Fruit fly (Drosophila melanogaster): ENCODE measurements around the gene emb.
A peak's percentile ranks its signal among the peaks of the same experiment; 100 is the strongest.

The emb gene

dm6 chr2L:8376717-8377116 is 26.7 kb upstream of the emb start, which contains the start of the genes CG13390 and CG17294 (continued):
- TF ChIP-seq CG6792 (GFP tag; optimal IDR thresholded peaks at IDR 0.05) = peak; percentile 99
- peak; percentile 99 for TF ChIP-seq CG34406 (GFP tag; optimal IDR thresholded peaks at IDR 0.05)
- peak; percentile 97 for TF ChIP-seq fd85E (GFP tag; optimal IDR thresholded peaks at IDR 0.05)
- peak; percentile 99 for TF ChIP-seq Hr4 (GFP tag; optimal IDR thresholded peaks at IDR 0.05)
- TF ChIP-seq pdm3 (GFP tag; optimal IDR thresholded peaks at IDR 0.05) = peak; percentile 99
- peak; percentile 99 for TF ChIP-seq CG11902 (GFP tag; optimal IDR thresholded peaks at IDR 0.05)
- TF ChIP-seq topi (GFP tag; optimal IDR thresholded peaks at IDR 0.05) = peak; percentile 99
- TF ChIP-seq salr (GFP tag; optimal IDR thresholded peaks at IDR 0.05) = peak; percentile 97 to 99
- TF ChIP-seq CG6163 (GFP tag; IDR thresholded peaks at IDR 0.05) = peak; percentile 100
- peak; percentile 100 for TF ChIP-seq acj6 (GFP tag; optimal IDR thresholded peaks at IDR 0.05)
- peak; percentile 99 for TF ChIP-seq Smox (GFP tag; optimal IDR thresholded peaks at IDR 0.05)
- peak; percentile 95 for TF ChIP-seq fkh (GFP tag; optimal IDR thresholded peaks at IDR 0.05)
- TF ChIP-seq Eip93F (GFP tag; optimal IDR thresholded peaks at IDR 0.05) = peak; percentile 99
- peak; percentile 99 for TF ChIP-seq OdsH (GFP tag; optimal IDR thresholded peaks at IDR 0.05)
- TF ChIP-seq Hr39 (GFP tag; optimal IDR thresholded peaks at IDR 0.05) = peak; percentile 97
- TF ChIP-seq CG3032 (tag; optimal IDR thresholded peaks at IDR 0.05) = peak; percentile 100
- peak; percentile 45 for TF ChIP-seq Hr38 (GFP tag; optimal IDR thresholded peaks at IDR 0.05)
- peak; percentile 99 for TF ChIP-seq CG6808 (GFP tag; optimal IDR thresholded peaks at IDR 0.05)
- peak; percentile 99 for TF ChIP-seq net (GFP tag; optimal IDR thresholded peaks at IDR 0.05)
- TF ChIP-seq Sox102F (GFP tag; optimal IDR thresholded peaks at IDR 0.05) = peak; percentile 99
- peak; percentile 99 for TF ChIP-seq CG32006 (GFP tag; optimal IDR thresholded peaks at IDR 0.05)
- peak; percentile 97 for TF ChIP-seq dac (GFP tag; optimal IDR thresholded peaks at IDR 0.05)
- peak; percentile 99 for TF ChIP-seq achi (GFP tag; optimal IDR thresholded peaks at IDR 0.05)
- peak; percentile 99 for TF ChIP-seq CG11762 (GFP tag; optimal IDR thresholded peaks at IDR 0.05; ENCODE audit: insufficient read depth)
- peak; percentile 99 for TF ChIP-seq cyc (GFP tag; optimal IDR thresholded peaks at IDR 0.05)
- TF ChIP-seq CG8319 (GFP tag; optimal IDR thresholded peaks at IDR 0.05) = peak; percentile 99
- TF ChIP-seq CG3919 (GFP tag; optimal IDR thresholded peaks at IDR 0.05) = peak; percentile 100

dm6 chr2L:8381508-8382036 is 21.8 kb upstream of the emb start, which contains the start of gene AlaRS:
AlaRS (minus strand) TSS chr2L:8381764.
- TF ChIP-seq CG31627 (GFP tag; optimal IDR thresholded peaks at IDR 0.05) (peak; percentile 19), CG4318 (GFP tag; optimal IDR thresholded peaks at IDR 0.05) (no peak), Smox (GFP tag; optimal IDR thresholded peaks at IDR 0.05) (peak; percentile 64), CG8632 (GFP tag; optimal IDR thresholded peaks at IDR 0.05) (peak; percentile 2), fd59A (GFP tag; optimal IDR thresholded peaks at IDR 0.05) (no peak), lz (GFP tag; optimal IDR thresholded peaks at IDR 0.05) (peak; percentile 38), CG10631 (GFP tag; optimal IDR thresholded peaks at IDR 0.05) (peak; percentile 32), CG8119 (GFP tag; IDR thresholded peaks at IDR 0.05) (peak; percentile 45; the same call in 1 of the 3 replicates), dac (GFP tag; optimal IDR thresholded peaks at IDR 0.05) (no peak), CG15336 (GFP tag; IDR thresholded peaks at IDR 0.05) (peak; percentile 39), CG6854 (GFP tag; optimal IDR thresholded peaks at IDR 0.05) (peak; percentile 5), dsx (GFP tag; optimal IDR thresholded peaks at IDR 0.05; ENCODE audit: poor library complexity, severe bottlenecking) (peak; percentile 46), CG11294 (GFP tag; IDR thresholded peaks at IDR 0.05) (no peak), spab (GFP tag; optimal IDR thresholded peaks at IDR 0.05) (no peak), CG6792 (GFP tag; optimal IDR thresholded peaks at IDR 0.05) (peak; percentile 16), eg (GFP tag; IDR thresholded peaks at IDR 0.05) (0 out of 3 replicates have a peak, but pooled peaks have one; percentile 48), CG6276 (GFP tag; optimal IDR thresholded peaks at IDR 0.05) (no peak), fkh (GFP tag; optimal IDR thresholded peaks at IDR 0.05) (peak; percentile 66), fd85E (GFP tag; optimal IDR thresholded peaks at IDR 0.05) (peak; percentile 9), topi (GFP tag; optimal IDR thresholded peaks at IDR 0.05) (peak; percentile 44), Eip78C (GFP tag) (peak; percentile 79), Sox14 (GFP tag; optimal IDR thresholded peaks at IDR 0.05) (peak; percentile 45), CG6808 (GFP tag; optimal IDR thresholded peaks at IDR 0.05) (peak; percentile 15), CG11902 (GFP tag; optimal IDR thresholded peaks at IDR 0.05) (no peak), CG34406 (GFP tag; optimal IDR thresholded peaks at IDR 0.05) (peak; percentile 29), Eip75B (GFP tag; optimal IDR thresholded peaks at IDR 0.05) (peak; percentile 38), Met (GFP tag; optimal IDR thresholded peaks at IDR 0.05) (peak; percentile 52), Lpt (GFP tag; optimal IDR thresholded peaks at IDR 0.05) (no peak), CG11762 (GFP tag; optimal IDR thresholded peaks at IDR 0.05; ENCODE audit: insufficient read depth) (no peak), OdsH (GFP tag; optimal IDR thresholded peaks at IDR 0.05) (peak; percentile 59), CG10669 (GFP tag; optimal IDR thresholded peaks at IDR 0.05) (no peak), CG32006 (GFP tag; optimal IDR thresholded peaks at IDR 0.05) (peak; percentile 14), Eip93F (GFP tag; optimal IDR thresholded peaks at IDR 0.05) (peak; percentile 9), Blimp-1 (GFP tag; optimal IDR thresholded peaks at IDR 0.05) (peak; percentile 64)

Data from whole organism, prepupa.